Worm (Caenorhabditis elegans) whole organism, L4/young adult: Measurements from ENCODE around the gene F23A7.1.
A peak's percentile ranks its signal among the peaks of the same experiment; 100 is the strongest.

Experiments used
- W03F9.2 ChIP-seq: fragments of 150-350 bp; optimal IDR thresholded peaks from 2 replicates; lab custom pipeline; 2014; ENCODE audit warnings: missing biosample characterization, missing genetic modification characterization
- dao-5 ChIP-seq: sonication (generic microtip); optimal IDR thresholded peaks from 2 replicates; lab custom pipeline; 2016; ENCODE audit warnings: missing genotype, missing genetic modification characterization, moderate library complexity, missing compliant biosample characterization
- him-1 ChIP-seq: sonication (generic microtip); optimal IDR thresholded peaks from 2 replicates; lab custom pipeline; 2016; ENCODE audit warnings: missing genotype, missing genetic modification reagents, missing genetic modification characterization, missing compliant biosample characterization

Gene F23A7.1

DNA sequence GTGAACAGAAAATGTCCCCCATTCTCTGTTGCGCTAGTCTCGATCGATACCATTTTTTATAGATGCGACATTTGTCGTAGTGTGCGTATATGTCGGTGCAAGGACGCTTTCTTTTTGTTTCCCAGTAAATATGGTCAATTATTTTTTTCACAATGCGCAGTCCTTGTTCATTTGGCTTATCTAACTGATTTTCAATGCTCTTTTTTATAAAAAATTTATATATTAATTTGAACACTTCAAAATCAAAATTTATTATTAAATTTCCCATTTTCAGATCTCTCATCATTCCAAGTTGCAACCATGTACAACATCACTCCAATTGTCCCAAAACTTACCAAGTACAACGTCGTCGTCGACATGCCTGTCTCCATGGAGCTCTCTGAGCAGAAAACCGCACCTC is at the start of gene F23A7.1:
Gene F23A7.1 (plus strand): TSS at position 301 of the 400 bp plus-strand sequence.
- TF ChIP-seq dao-5 (tag; lab: Kevin White, UChicago) = no peak
- no peak for TF ChIP-seq him-1 (tag; lab: Kevin White, UChicago)
- TF ChIP-seq W03F9.2 = no peak

- TF ChIP-seq him-1 (tag; lab: Kevin White, UChicago) (no peak), W03F9.2 (no peak), dao-5 (tag; lab: Kevin White, UChicago) (no peak)
Measured at ce11 chrX:16172863-16173262, 44.3 kb upstream of the F23A7.1 start.

DNA sequence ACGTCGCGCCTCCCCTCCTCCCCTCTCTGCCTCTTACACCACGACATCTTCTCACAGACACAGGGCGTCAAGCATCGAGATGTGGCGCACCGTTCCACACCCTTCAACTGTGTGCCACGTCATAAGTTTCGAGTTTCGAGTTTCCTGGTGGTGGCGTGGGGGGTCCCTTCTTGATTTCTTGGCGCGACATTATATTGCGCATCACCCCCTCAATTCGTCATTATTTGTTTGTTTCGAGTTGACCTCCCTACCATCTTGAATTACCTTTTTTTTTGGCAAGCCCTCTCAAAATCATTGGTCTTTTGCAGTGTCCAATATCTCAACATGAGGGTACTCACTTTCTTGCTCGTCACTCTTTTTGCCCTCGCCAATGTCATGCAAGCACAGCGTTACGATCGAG is 33.1 kb upstream of the F23A7.1 start, which contains the start of gene nlp-67:
Gene nlp-67 (plus strand): TSS at position 301 of the 400 bp plus-strand sequence.
- TF ChIP-seq dao-5 (tag; lab: Kevin White, UChicago) (no peak), W03F9.2 (no peak), him-1 (tag; lab: Kevin White, UChicago) (no peak)

DNA sequence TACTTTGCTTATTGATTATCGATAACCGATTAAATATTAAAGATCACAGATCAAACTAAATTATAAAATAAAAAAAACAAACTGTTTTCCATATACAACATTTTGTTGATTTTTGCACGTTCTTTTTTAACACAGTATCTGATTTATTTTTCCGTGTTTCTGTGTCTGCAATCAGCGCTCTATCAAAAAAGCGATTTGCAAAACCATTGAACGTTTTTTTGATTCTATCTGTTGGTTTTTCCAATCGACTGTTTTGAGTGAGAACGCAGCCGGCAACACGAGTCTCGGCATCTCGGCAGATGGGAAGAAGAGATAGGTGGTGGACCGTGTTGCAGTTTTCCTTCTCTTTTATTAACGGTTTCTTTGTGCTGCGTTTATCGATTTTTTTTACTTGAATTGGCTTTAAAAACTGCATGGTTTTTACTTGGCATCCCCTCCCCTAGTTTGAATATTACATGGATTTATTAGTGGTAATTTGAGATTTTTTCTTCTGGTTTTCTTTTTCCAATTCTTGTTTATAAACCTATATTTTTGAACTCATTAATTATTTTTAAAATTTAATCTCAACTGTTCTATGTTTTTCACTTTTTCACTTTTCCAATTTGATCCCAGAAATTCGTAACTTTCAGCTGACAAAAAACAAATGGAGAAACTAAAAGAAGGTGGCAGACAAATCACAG is 27.8 kb upstream of the F23A7.1 start, which contains the start of gene slc-25A21:
Gene slc-25A21 (plus strand): TSS at position 630 of the 680 bp plus-strand sequence.
- TF ChIP-seq him-1 (tag; lab: Kevin White, UChicago) (no peak), dao-5 (tag; lab: Kevin White, UChicago) (no peak), W03F9.2 (no peak)

DNA sequence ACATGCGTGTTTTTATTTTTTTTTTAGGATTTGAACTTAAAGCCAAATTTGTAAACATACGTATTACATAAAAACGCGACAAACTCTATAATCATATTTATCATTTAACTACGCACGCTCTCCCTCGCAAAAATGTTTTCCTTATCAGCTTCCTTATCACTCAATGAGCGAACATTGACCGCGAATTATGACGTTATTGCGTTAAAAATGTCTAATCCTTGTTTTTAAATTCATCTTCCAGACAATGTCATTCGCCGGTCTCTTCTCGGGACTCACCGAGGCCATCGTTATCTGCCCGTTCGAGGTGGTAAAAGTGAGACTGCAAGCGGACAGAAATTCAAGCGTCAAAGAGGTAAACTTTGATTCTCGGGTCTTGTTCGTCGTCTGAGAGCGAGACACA is 24.6 kb upstream of the F23A7.1 start:
- no peak for TF ChIP-seq him-1 (tag; lab: Kevin White, UChicago)
- TF ChIP-seq W03F9.2 = no peak
- TF ChIP-seq dao-5 (tag; lab: Kevin White, UChicago) = no peak

ce11 chrX:16199200-16199764 is 17.9 kb upstream of the F23A7.1 start, which contains the start of gene R11.3:
R11.3 (minus strand) TSS chrX:16199250.
- no peak for TF ChIP-seq him-1 (tag; lab: Kevin White, UChicago)
- TF ChIP-seq W03F9.2 = no peak
- no peak for TF ChIP-seq dao-5 (tag; lab: Kevin White, UChicago)

- TF ChIP-seq W03F9.2 (no peak), him-1 (tag; lab: Kevin White, UChicago) (peak; percentile 60)
Measured at ce11 chrX:16202229-16202628, 15.0 kb upstream of the F23A7.1 start.

DNA sequence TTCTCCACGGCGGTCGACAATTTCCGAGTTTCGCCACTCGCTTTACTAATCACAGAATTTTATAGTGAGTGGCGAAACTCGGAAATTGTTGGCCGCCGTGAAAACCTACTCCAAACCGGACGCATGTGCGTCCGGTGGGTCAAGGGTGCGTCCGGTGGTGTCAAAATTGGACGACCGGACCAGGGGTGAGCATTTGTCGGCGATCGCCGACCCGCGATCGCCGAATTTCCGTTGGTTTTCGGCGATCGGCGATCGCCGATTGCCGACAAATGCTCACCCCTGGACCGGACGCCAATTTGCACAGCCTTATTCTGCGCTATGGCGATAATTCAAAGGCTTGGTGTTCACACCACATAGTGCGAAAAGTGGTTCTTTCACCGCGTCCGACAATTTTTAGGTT is 12.9 kb upstream of the F23A7.1 start:
- TF ChIP-seq W03F9.2 (no peak), him-1 (tag; lab: Kevin White, UChicago) (no peak), dao-5 (tag; lab: Kevin White, UChicago) (no peak)

DNA sequence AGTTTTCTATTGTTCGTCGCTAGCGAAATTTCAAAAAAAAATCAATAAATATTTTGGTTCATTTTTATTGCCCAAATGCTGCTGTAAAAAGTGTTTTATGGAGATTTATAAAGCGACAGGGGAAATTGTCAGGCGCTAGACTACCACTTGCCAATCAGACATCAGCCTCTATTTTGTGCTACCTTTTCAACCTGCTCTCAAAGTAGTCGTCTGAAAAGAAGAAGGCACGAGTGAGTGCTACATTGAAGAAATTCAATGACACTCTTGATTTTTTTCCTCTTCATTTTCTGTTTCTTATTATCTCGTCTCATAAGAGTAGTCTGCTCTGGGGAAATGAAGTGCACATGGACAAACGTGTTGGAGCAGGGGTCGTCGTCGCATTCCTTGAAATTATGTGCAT is 11.3 kb upstream of the F23A7.1 start:
- peak; percentile 47 for TF ChIP-seq W03F9.2
- TF ChIP-seq him-1 (tag; lab: Kevin White, UChicago) = peak; percentile 70
- no peak for TF ChIP-seq dao-5 (tag; lab: Kevin White, UChicago)

DNA sequence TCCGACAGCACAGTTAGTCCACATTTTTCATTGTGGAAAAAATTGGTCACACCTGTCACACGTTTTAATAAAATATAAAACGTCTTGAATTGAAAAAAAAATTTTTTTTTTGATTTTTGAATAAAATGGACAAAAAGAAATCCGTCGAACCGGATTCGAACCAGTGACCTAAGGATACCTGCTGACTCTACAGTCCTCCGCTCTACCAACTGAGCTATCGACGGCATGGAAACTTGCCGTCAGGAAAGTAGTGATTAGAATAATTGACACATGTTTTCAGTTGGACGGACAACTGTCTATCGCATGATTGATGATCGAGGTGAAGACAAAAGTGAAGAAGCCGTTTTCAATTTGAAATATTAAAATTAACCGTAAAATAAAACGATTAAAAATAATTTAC is 9.1 kb upstream of the F23A7.1 start:
- TF ChIP-seq dao-5 (tag; lab: Kevin White, UChicago) = no peak
- no peak for TF ChIP-seq W03F9.2
- TF ChIP-seq him-1 (tag; lab: Kevin White, UChicago) = no peak

DNA sequence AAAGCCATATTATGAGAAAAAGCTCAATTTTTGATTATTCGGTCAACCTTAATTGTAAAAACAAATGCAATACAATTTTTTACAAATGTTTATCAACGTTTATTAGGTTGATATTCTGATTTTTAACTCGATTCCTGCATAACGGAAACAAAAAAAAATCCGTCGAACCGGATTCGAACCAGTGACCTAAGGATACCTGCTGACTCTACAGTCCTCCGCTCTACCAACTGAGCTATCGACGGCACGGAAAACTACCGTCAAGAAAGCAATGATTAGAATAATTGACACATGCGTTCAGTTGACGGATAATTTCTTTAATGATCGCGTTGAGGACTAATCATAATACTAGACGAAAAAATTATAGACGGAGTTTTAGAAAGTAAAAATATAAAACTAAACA is 8.5 kb upstream of the F23A7.1 start:
- TF ChIP-seq him-1 (tag; lab: Kevin White, UChicago) (no peak), W03F9.2 (no peak), dao-5 (tag; lab: Kevin White, UChicago) (no peak)

ce11 chrX:16209122-16209521 is 8.1 kb upstream of the F23A7.1 start:
- TF ChIP-seq dao-5 (tag; lab: Kevin White, UChicago) = no peak
- TF ChIP-seq W03F9.2 = no peak
- TF ChIP-seq him-1 (tag; lab: Kevin White, UChicago) = no peak

DNA sequence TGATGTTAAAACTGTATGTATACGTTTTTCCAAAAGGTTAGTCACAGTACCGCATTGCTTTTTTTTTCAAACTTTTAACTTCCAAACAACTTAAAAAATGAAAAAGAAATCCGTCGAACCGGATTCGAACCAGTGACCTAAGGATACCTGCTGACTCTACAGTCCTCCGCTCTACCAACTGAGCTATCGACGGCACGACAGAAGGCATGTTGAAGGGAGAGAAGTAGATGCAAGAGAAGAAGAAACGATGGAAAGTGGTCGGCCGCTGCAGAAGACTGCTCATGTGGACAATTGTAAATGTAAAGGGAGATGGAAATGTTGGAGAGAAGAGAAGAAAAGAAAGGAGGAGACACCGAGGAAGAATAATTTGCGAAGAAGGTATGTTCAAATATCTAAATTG is 7.5 kb upstream of the F23A7.1 start:
- TF ChIP-seq dao-5 (tag; lab: Kevin White, UChicago) (peak; percentile 81), W03F9.2 (peak; percentile 42), him-1 (tag; lab: Kevin White, UChicago) (peak; percentile 71)

ce11 chrX:16210518-16210917 is 6.7 kb upstream of the F23A7.1 start, which contains the start of gene R11.4:
R11.4 (minus strand) TSS chrX:16210618.
- TF ChIP-seq him-1 (tag; lab: Kevin White, UChicago) (no peak), W03F9.2 (no peak), dao-5 (tag; lab: Kevin White, UChicago) (no peak)
